Fruit fly (Drosophila melanogaster): Measurements from ENCODE around the gene Him.
A peak's percentile ranks its signal among the peaks of the same experiment; 100 is the strongest.

The Him gene

DNA sequence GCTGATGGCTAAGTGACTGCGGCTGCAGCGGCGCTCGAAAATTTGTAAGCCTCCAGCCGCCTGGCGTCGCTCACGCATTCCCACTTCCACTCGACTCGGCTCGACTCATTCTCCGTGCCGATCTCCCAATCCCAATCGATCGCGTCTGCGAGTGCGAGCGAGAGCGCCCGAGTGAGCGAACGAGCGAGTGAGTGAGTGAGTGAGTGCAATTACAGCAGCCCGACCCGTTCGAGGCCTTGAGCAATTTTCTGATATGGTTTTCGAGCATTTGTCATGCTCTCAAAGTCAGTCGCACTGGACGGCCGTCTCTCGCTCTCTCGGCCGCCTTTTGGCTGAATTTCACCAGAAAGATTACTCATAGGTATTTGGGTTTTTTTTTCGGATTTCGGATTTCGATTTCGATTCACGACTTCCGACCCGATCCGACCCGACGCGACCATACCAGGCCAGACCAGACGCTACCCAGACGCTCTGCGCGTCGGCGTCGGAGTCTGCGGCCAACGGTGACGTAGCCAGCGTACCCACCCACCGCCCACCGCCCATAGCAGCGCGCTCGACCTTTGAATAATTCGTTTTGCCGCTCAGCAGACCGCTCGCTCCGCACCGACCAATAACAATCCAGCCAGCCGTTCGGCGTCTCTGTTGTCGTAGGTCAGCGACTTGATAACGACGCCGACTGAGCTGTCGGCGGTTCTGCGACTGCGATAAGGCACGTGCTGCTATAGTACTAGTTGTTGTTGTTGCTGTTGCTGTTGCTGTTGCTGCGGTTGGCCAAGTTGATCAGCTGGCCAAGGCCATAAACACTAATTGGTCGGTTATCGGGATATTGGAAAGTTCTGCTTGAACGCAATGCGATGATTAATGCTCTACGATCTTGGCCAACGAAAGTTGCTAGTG lies 34.4 kb downstream of the Him start:
- TF ChIP-seq CG33017 (tag; optimal IDR thresholded peaks at IDR 0.05) (no peak), bab1 (GFP tag; optimal IDR thresholded peaks at IDR 0.05) (no peak), CG7045 (GFP tag; optimal IDR thresholded peaks at IDR 0.05) (no peak), Crg-1 (GFP tag; optimal IDR thresholded peaks at IDR 0.05) (no peak), cic (GFP tag; optimal IDR thresholded peaks at IDR 0.05) (no peak), cnc (optimal IDR thresholded peaks at IDR 0.05) (no peak)

DNA sequence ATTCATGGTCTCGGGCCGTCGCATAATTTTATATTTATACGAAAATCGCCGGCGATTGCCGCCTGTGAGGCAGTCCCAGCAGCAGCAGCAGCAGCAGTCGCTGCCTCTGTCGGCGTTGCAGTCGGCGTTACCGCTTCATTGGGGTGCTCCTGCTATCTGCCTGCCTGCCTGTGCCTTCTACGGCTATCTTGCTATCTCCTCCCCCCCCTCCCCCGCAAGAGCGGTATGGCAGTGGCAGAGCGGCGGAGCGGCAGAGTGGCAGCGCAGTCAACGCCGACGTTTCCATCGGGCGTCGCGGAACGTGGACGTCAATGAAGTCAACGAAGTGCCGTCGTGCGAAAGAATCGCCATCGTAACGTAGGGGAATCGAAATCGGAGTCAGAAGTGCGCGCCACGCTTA lies 36.0 kb downstream of the Him start:
- no peak for TF ChIP-seq CG12768 (GFP tag; optimal IDR thresholded peaks at IDR 0.05)

DNA sequence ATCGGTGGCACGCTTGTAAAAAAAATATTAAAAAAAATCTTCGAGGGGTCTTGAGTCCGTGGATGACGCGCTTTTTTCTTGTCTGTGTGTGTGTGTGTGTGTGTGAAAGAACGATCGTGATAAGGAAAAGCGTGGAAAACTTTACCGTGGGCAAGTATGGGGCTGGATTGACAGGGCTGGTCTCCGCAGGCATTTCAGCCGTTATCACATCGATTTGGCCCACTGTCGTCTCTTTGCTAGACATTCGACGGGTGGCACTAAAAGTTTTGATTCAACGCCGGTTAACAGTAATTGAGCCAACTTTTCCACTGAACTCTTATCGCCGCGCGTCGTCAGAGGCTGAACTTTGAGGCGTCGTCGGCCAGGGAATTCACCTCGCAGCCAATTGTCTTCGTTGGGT lies 37.6 kb downstream of the Him start:
- TF ChIP-seq Crg-1 (GFP tag; optimal IDR thresholded peaks at IDR 0.05) (no peak), toe (GFP tag; optimal IDR thresholded peaks at IDR 0.05) (no peak), cnc (optimal IDR thresholded peaks at IDR 0.05) (no peak), ovo (GFP tag; optimal IDR thresholded peaks at IDR 0.05) (no peak), CG7101 (tag; optimal IDR thresholded peaks at IDR 0.05) (no peak), CG11617 (GFP tag; optimal IDR thresholded peaks at IDR 0.05) (no peak), CG12768 (GFP tag; optimal IDR thresholded peaks at IDR 0.05) (no peak), Hr96 (GFP tag; optimal IDR thresholded peaks at IDR 0.05) (no peak), CG33017 (tag; optimal IDR thresholded peaks at IDR 0.05) (no peak), CG5204 (GFP tag; optimal IDR thresholded peaks at IDR 0.05) (no peak), kay (GFP tag; ENCODE audit: borderline replicate concordance) (no peak), CG1620 (GFP tag; optimal IDR thresholded peaks at IDR 0.05) (no peak), tj (GFP tag; optimal IDR thresholded peaks at IDR 0.05) (no peak), CG7045 (GFP tag; optimal IDR thresholded peaks at IDR 0.05) (no peak), bab1 (GFP tag; optimal IDR thresholded peaks at IDR 0.05) (no peak), CG14711 (tag; optimal IDR thresholded peaks at IDR 0.05) (no peak), pad (GFP tag; optimal IDR thresholded peaks at IDR 0.05) (no peak), Mnt (GFP tag; optimal IDR thresholded peaks at IDR 0.05) (no peak)

DNA sequence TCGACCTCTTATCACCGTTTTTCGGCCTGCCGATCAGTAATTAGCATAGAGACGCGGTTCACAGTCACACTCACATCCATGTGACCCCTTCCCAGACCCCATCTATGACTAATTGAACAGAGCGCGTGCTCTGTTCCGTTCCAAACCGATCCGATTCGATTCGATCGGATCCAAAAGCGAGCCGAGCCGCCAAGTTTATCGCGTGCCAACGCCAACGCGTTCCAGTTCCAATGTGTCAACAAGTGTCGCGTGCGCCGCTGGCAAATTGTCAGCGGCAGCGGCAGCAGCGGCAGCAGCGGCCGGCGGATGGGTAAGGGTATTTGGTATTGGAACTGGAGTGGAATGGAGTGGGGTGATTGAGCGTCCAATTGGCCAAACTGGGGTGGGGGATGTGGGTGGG lies 39.0 kb downstream of the Him start:
- TF ChIP-seq CG7101 (tag; optimal IDR thresholded peaks at IDR 0.05): no peak
- no peak for TF ChIP-seq CG11617 (GFP tag; optimal IDR thresholded peaks at IDR 0.05)

DNA sequence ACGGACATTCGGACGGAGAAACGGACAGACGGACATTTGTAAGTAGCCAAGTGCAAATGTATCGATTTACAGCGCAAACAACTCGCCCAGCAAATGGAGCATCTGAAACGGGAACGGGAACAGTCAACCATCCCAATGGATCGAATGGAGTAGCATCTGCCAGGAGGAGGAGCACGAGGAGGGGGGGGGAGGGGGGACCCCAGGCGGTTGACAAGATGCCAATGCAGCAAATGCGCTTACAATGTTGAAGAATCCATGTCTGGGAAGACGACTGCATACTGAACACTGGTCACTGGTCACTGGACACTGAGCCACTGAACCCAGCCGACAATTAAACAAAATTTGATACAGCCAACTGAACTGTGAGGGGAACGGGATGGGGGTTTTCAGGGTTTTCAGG lies 42.7 kb downstream of the Him start:
- TF ChIP-seq tj (GFP tag; optimal IDR thresholded peaks at IDR 0.05): peak; percentile 17
- no peak for TF ChIP-seq CG1620 (GFP tag; optimal IDR thresholded peaks at IDR 0.05)

DNA sequence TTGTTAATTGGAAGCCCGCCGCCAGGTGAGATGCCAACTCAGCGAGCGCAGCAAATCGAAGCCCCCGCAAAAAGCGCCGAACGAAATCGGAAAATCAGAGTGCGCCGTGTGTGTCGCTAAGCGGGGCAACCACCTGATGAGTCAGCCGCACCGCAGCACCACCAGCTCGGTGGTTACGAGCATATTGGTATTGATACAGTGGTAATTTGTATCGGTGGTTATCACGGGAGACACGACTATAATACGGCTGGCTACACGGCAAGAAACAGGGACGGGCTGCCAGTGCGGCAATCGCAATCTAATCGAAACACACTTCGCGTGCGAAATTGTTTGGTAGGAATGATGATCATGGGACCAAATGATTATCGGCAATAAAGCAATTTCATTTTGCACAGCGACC lies 44.5 kb downstream of the Him start:
- TF ChIP-seq CG12768 (GFP tag; optimal IDR thresholded peaks at IDR 0.05) (no peak), kay (GFP tag; ENCODE audit: borderline replicate concordance) (no peak), tj (GFP tag; optimal IDR thresholded peaks at IDR 0.05) (no peak), toe (GFP tag; optimal IDR thresholded peaks at IDR 0.05) (no peak), cic (GFP tag; optimal IDR thresholded peaks at IDR 0.05) (no peak), Crg-1 (GFP tag; optimal IDR thresholded peaks at IDR 0.05) (no peak), CG11617 (GFP tag; optimal IDR thresholded peaks at IDR 0.05) (no peak), cnc (optimal IDR thresholded peaks at IDR 0.05) (no peak), bab1 (GFP tag; optimal IDR thresholded peaks at IDR 0.05) (no peak), CG14711 (tag; optimal IDR thresholded peaks at IDR 0.05) (no peak), CG7045 (GFP tag; optimal IDR thresholded peaks at IDR 0.05) (no peak), ovo (GFP tag; optimal IDR thresholded peaks at IDR 0.05) (no peak), CG7101 (tag; optimal IDR thresholded peaks at IDR 0.05) (no peak), pad (GFP tag; optimal IDR thresholded peaks at IDR 0.05) (no peak), CG33017 (tag; optimal IDR thresholded peaks at IDR 0.05) (no peak)

DNA sequence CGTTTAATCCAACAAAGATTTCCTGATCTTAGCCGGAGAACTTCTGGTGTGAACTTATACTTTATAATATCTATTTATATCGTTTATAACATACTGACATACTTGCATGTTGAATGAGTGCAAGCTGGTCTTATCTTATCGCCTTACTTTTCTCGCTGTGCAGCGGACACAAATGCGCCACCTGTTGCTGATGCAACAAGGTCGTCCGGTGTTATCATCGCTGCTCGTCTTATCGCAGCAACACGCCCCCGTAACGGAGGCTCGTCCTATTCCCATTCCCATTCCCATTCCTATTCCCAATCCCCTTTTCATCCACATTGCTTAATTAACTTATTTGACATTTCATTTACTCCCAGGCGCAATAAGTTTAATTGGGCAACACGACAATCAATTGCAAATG lies 45.2 kb downstream of the Him start:
- TF ChIP-seq Crg-1 (GFP tag; optimal IDR thresholded peaks at IDR 0.05) (no peak), Hr96 (GFP tag; optimal IDR thresholded peaks at IDR 0.05) (no peak)

DNA sequence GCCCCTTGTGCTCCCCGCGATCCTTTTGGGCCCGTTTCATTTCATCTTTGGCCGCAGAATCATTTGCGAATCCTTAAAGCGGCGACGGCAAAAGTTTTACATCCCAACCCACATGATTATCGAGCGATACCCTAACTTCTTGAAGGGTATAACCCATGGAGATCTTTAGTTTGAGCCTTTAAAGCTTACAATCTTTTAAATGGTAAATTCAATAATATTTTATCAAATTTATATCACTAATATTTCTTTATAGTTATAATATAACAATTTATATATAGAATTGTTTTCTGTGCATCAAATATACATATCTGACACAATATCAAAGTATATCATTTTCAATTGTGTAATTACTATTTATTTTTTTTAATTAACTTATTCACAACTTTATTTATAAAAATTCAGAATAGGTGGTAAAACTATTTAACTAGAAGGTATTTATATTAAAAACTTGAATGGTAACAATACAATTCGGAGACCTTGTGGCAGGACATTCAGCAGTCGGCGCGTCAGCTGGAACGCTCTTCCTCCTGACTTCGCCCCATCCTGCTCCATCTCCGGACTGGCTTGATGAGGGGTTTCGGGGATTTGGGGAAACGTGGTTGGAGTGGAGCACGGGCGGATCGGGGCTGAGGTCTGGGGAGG lies 47.1 kb downstream of the Him start:
- TF ChIP-seq CG11617 (GFP tag; optimal IDR thresholded peaks at IDR 0.05): no peak
